Worm (Caenorhabditis elegans): ENCODE results near the gene sqt-1.

- TF ChIP-seq him-1 (tag; optimal IDR thresholded peaks at IDR 0.05) (no peak), W03F9.2 (tag; optimal IDR thresholded peaks at IDR 0.05) (no peak)
Observed at ce11 chrII:11307953-11308352, 29.7 kb downstream of the sqt-1 start.

Data from whole organism, L4/young adult.